Worm (Caenorhabditis elegans): ENCODE data around the gene gnrr-7.
A peak's percentile ranks its signal among the peaks of the same experiment; 100 is the strongest.

The gnrr-7 gene

DNA sequence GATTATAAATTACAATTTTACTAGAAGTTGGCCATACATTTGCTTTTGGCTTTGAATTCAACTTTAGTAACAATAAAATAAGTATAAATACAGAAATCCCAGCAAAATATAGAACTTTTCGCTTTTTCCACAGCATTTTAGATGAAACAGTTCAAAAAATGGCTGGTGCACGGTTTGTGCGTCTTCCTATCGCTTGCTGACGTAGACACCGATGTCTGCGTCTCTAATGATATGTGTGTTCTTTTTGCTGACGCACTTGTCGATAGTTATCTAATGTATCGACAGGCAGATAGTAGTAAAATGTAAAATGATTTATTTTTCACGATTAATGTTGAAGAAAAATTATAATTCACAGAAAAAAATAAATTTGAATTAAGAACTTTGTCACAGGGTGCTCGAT is 21.4 kb downstream of the gnrr-7 start, which contains the start of gene hst-2 (continued):
- TF ChIP-seq hmg-1.1 (GFP tag; IDR thresholded peaks at IDR 0.05) = peak; percentile 89
- peak; percentile 89 for TF ChIP-seq rbr-2 (tag; optimal IDR thresholded peaks at IDR 0.05)
- TF ChIP-seq Y5F2A.4 (GFP tag; optimal IDR thresholded peaks at IDR 0.05) = no peak
- no peak for TF ChIP-seq snpc-1.2 (GFP tag; IDR thresholded peaks at IDR 0.05)
- TF ChIP-seq fkh-10 (GFP tag; optimal IDR thresholded peaks at IDR 0.05) = peak; percentile 59
- no peak for TF ChIP-seq lin-15B (tag; optimal IDR thresholded peaks at IDR 0.05)
- no peak for TF ChIP-seq attf-4 (tag; optimal IDR thresholded peaks at IDR 0.05)
- peak; percentile 31 for TF ChIP-seq nhr-25 (tag; optimal IDR thresholded peaks at IDR 0.05; ENCODE audit: borderline replicate concordance, insufficient read depth)
- no peak for TF ChIP-seq nhr-41 (GFP tag; IDR thresholded peaks at IDR 0.05)
- TF ChIP-seq nhr-77 (tag; optimal IDR thresholded peaks at IDR 0.05) = peak; percentile 81
- TF ChIP-seq zip-11 (GFP tag; IDR thresholded peaks at IDR 0.05) = no peak
- TF ChIP-seq saeg-2 (GFP tag; IDR thresholded peaks at IDR 0.05) = peak; percentile 70
- no peak for TF ChIP-seq zag-1 (tag; optimal IDR thresholded peaks at IDR 0.05)
- TF ChIP-seq zfp-3 (GFP tag; conservative IDR thresholded peaks at IDR 0.05) = peak; percentile 66; the same call in 1 of the 2 replicates
- peak; percentile 81 for TF ChIP-seq php-3 (GFP tag; IDR thresholded peaks at IDR 0.05)
- TF ChIP-seq pha-4 (GFP tag; IDR thresholded peaks at IDR 0.05) = no peak
- TF ChIP-seq pha-4 (tag; optimal IDR thresholded peaks at IDR 0.05) = no peak
- TF ChIP-seq lsy-2 (tag; optimal IDR thresholded peaks at IDR 0.05) = peak in 1 of 2 experiments; percentile 92
- no peak for TF ChIP-seq madf-9 (GFP tag; conservative IDR thresholded peaks at IDR 0.05)
- TF ChIP-seq lir-3 (tag; optimal IDR thresholded peaks at IDR 0.05) = no peak
- TF ChIP-seq lin-38 (GFP tag; IDR thresholded peaks at IDR 0.05) = peak; percentile 75
- peak; percentile 58 for TF ChIP-seq lin-13 (GFP tag; optimal IDR thresholded peaks at IDR 0.05)
- peak; percentile 56 for TF ChIP-seq nhr-6 (tag; optimal IDR thresholded peaks at IDR 0.05)
- TF ChIP-seq arid-1 (GFP tag; conservative IDR thresholded peaks at IDR 0.05) = peak; percentile 73
- peak; percentile 93 for TF ChIP-seq nhr-102 (tag; optimal IDR thresholded peaks at IDR 0.05)
- no peak for TF ChIP-seq mxl-2 (GFP tag; conservative IDR thresholded peaks at IDR 0.05)
- peak; percentile 56 for TF ChIP-seq spr-3 (GFP tag; optimal IDR thresholded peaks at IDR 0.05)
- peak; percentile 18 to 70 for TF ChIP-seq daf-16 (GFP tag; optimal IDR thresholded peaks at IDR 0.05)
- TF ChIP-seq daf-16 (tag; optimal IDR thresholded peaks at IDR 0.05) = peak; percentile 61
- TF ChIP-seq T26A8.4 (GFP tag; IDR thresholded peaks at IDR 0.05) = peak; percentile 93
- TF ChIP-seq nhr-42 (GFP tag; IDR thresholded peaks at IDR 0.05) = peak; percentile 80
- TF ChIP-seq hif-1 (tag; optimal IDR thresholded peaks at IDR 0.05) = peak in 1 of 2 experiments; percentile 52
- peak; percentile 71 for TF ChIP-seq nhr-28 (tag; optimal IDR thresholded peaks at IDR 0.05)
- peak; percentile 77; the same call in 1 of the 2 replicates for TF ChIP-seq ctbp-1 (GFP tag; IDR thresholded peaks at IDR 0.05)
- peak; percentile 87 for TF ChIP-seq dmd-6 (GFP tag; IDR thresholded peaks at IDR 0.05)
- TF ChIP-seq hlh-11 (tag; optimal IDR thresholded peaks at IDR 0.05) = peak; percentile 89
- TF ChIP-seq madf-5 (GFP tag; IDR thresholded peaks at IDR 0.05) = no peak
- peak; percentile 66; the same call in 1 of the 2 replicates for TF ChIP-seq egl-43 (GFP tag; IDR thresholded peaks at IDR 0.05)
- peak; percentile 63 for TF ChIP-seq jun-1 (tag; optimal IDR thresholded peaks at IDR 0.05)
- no peak for TF ChIP-seq egl-27 (tag; optimal IDR thresholded peaks at IDR 0.05)
- no peak for TF ChIP-seq nhr-10 (tag; optimal IDR thresholded peaks at IDR 0.05)
- peak; percentile 90 for TF ChIP-seq mes-2 (tag; optimal IDR thresholded peaks at IDR 0.05; ENCODE audit: poor library complexity, severe bottlenecking)
- TF ChIP-seq F44E2.7 (GFP tag; IDR thresholded peaks at IDR 0.05) = no peak
- TF ChIP-seq duxl-1 (tag; optimal IDR thresholded peaks at IDR 0.05; ENCODE audit: poor library complexity) = peak; percentile 91
- peak; percentile 90 for TF ChIP-seq mep-1 (tag; optimal IDR thresholded peaks at IDR 0.05)
- no peak for TF ChIP-seq lin-39 (tag; optimal IDR thresholded peaks at IDR 0.05)
- TF ChIP-seq ceh-82 (tag; optimal IDR thresholded peaks at IDR 0.05) = no peak
- no peak for TF ChIP-seq set-16 (GFP tag; IDR thresholded peaks at IDR 0.05)
- peak; percentile 96 for TF ChIP-seq dve-1 (tag; optimal IDR thresholded peaks at IDR 0.05; ENCODE audit: insufficient read depth)
- no peak for TF ChIP-seq fos-1 (tag; optimal IDR thresholded peaks at IDR 0.05)
- peak; percentile 79 for TF ChIP-seq spr-1 (tag; optimal IDR thresholded peaks at IDR 0.05)

Data from whole organism, L4 larva.